Worm (Caenorhabditis elegans): Measurements from ENCODE around the gene idpp-6.

idpp-6 gene

DNA sequence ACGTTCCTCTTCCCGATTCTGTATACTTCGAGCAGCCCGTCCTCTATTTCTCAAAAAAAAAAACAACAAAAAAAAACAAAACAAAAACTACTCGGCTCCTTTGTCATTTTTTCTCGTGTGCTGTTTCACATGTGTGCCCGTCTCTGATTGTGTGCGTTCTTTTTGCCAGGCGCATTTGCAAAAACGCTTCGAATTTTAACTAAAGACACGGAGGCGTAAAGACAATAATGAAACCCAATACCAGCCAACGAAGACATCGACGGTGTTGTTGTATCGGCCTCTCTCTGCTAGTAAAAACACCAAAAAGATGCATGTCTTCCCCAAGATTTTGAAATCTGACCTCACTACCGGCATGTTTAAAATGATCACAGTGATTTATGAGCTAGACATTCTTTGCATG is 36.1 kb upstream of the idpp-6 start:
- TF ChIP-seq ham-2 (GFP tag; optimal IDR thresholded peaks at IDR 0.05) (no peak), unc-39 (tag; optimal IDR thresholded peaks at IDR 0.05) (no peak), lin-32 (GFP tag; optimal IDR thresholded peaks at IDR 0.05) (no peak), nhr-28 (tag; optimal IDR thresholded peaks at IDR 0.05) (no peak), mep-1 (tag; optimal IDR thresholded peaks at IDR 0.05) (no peak), unc-62 (GFP tag; optimal IDR thresholded peaks at IDR 0.05) (no peak), elt-1 (tag; optimal IDR thresholded peaks at IDR 0.05; ENCODE audit: borderline replicate concordance, insufficient read depth) (no peak), ceh-39 (tag; optimal IDR thresholded peaks at IDR 0.05) (no peak), hlh-1 (tag; optimal IDR thresholded peaks at IDR 0.05) (no peak), snpc-4 (tag; optimal IDR thresholded peaks at IDR 0.05) (no peak), ceh-43 (GFP tag; optimal IDR thresholded peaks at IDR 0.05) (no peak), nhr-76 (tag; optimal IDR thresholded peaks at IDR 0.05) (no peak), lin-13 (tag; optimal IDR thresholded peaks at IDR 0.05) (no peak), elt-3 (tag; optimal IDR thresholded peaks at IDR 0.05) (no peak), cnd-1 (tag; optimal IDR thresholded peaks at IDR 0.05) (no peak), unc-120 (tag; optimal IDR thresholded peaks at IDR 0.05; ENCODE audit: poor library complexity, severe bottlenecking) (no peak), mls-2 (tag; optimal IDR thresholded peaks at IDR 0.05) (no peak), sem-2 (GFP tag; optimal IDR thresholded peaks at IDR 0.05) (no peak)

DNA sequence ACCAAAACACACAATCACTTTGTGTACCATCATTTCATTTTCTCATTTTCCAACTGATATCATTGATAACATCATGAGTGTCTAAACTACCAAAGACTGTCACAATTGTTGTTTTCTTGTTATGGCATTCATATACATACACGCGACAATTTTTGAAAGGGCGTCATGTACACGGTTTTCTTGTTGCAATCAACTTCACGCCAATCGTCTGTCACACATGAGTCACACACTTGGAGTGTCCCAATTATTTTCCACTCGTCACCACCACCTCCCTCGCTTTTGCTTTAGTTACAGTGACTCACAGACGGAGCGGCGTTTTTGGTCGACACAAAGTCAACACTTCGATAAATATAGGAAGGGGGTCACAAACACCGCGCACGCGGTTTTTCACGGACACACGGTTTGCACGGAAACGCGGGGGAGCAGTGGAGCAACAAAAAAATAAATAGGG is 35.0 kb upstream of the idpp-6 start:
- TF ChIP-seq pha-4 (tag; optimal IDR thresholded peaks at IDR 0.05) (peak; percentile 26), snpc-4 (tag; optimal IDR thresholded peaks at IDR 0.05) (no peak)

DNA sequence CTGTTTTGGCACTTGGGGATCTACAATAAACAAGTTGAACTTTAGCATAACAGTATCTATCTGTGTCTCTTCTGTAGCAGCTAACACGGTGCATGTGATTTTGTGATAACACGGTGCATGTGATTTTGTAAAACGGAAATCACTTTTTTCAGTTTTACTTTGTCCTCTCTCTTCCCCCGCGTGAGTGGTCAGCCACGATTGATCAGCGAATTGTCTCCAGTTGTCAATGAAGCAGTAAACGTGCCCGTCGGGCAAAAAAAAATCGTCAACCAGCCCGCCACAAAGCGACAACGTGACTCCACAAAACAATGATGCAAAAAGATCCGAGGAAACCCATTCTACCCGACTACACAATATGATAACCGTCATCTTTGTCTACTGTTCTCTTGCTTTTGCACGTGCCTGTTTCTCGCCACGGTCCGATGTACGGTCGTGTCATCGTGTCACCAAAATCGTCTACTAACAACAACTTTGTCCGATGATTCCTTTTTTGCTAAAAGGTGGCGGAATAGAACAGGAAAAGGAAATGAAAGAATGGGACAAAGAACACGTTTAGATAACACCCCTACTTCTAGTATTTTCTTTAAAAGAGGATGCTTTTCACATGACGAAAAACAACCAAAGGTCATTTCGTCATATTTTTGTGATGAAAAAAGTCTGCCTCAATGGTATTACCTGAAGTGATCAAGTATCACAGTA is 33.7 kb upstream of the idpp-6 start:
- TF ChIP-seq nhr-76 (tag; optimal IDR thresholded peaks at IDR 0.05) (no peak), hlh-1 (tag; optimal IDR thresholded peaks at IDR 0.05) (no peak)

DNA sequence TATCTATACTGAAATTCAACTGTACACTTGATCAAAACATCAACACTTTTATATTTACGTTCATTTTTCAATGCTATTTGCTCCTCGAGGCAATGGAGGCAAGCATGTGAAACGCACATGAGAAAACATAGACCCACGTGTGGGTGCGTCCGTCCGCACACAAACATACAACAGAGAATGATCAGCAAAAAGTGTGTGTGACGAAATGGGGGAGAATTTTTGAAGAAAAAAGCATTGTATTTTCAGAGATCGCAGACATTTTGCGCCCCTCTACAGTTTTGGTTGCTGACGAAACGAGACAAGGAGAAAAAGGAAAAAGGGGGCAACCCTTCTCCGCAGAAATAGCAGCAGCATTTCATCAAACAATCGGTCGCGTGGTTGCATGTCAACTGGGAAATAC is 32.8 kb upstream of the idpp-6 start:
- TF ChIP-seq nhr-76 (tag; optimal IDR thresholded peaks at IDR 0.05) (no peak), ceh-83 (GFP tag; optimal IDR thresholded peaks at IDR 0.05) (no peak), pha-4 (tag; optimal IDR thresholded peaks at IDR 0.05) (peak; percentile 75), nhr-237 (tag; optimal IDR thresholded peaks at IDR 0.05) (peak; percentile 64), ham-2 (GFP tag; optimal IDR thresholded peaks at IDR 0.05) (peak; percentile 17)

DNA sequence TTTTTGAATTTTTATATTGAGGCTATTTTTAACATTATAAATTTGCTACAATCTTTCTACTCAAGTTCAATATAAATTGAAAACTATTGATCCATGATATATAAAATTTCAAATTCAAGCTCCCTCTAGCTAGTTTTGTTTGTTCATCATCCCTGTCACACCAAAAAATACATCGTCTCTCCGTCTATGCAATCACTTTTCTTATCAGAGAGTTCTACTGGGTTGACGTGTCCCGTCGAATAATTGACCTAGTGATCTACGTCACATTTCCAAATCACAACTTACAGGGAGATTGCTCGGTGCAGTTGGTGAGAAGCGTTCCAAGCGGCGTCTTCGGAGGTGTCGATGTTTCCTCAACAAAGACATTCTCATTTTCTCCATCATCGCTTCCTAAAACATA is 21.7 kb upstream of the idpp-6 start:
- TF ChIP-seq nhr-2 (tag; optimal IDR thresholded peaks at IDR 0.05) (no peak), ceh-83 (GFP tag; optimal IDR thresholded peaks at IDR 0.05) (no peak), ces-1 (GFP tag; optimal IDR thresholded peaks at IDR 0.05) (no peak), mls-2 (tag; optimal IDR thresholded peaks at IDR 0.05) (no peak), cnd-1 (tag; optimal IDR thresholded peaks at IDR 0.05) (no peak), nhr-28 (tag; optimal IDR thresholded peaks at IDR 0.05) (no peak), elt-3 (tag; optimal IDR thresholded peaks at IDR 0.05) (no peak), mep-1 (tag; optimal IDR thresholded peaks at IDR 0.05) (no peak), M03D4.4 (tag; optimal IDR thresholded peaks at IDR 0.05) (no peak), ztf-11 (tag; optimal IDR thresholded peaks at IDR 0.05) (no peak), tbx-8 (GFP tag; optimal IDR thresholded peaks at IDR 0.05) (no peak), blmp-1 (tag; optimal IDR thresholded peaks at IDR 0.05) (no peak)

DNA sequence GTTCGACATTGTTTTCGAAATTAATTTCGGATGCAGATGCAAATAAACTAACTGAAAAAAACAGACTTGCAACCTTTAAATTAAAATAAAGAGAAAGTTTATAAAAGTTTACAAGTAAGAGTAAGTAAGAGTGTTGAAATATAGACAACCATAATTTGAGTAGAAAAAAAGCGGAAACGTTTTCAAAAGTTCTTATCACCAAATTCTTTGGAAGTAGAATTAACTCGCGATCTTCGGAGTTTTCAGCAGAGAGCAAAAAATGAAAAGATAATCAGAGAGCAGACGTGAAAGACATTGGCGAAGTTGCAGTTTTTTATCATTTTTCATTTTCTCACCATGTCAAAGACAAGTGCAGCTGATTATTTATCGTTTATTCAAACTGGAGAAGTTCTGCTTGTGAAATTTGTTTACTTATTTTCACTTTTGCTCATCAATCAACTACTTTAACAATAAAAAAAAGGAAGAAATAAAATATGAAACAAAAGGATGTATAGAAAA is 21.2 kb upstream of the idpp-6 start, which contains the start of gene abts-4:
Gene abts-4, minus strand, starts transcription at position 51 of the 498 bp plus-strand sequence.
- no peak for TF ChIP-seq tbx-8 (GFP tag; optimal IDR thresholded peaks at IDR 0.05)
- TF ChIP-seq ceh-83 (GFP tag; optimal IDR thresholded peaks at IDR 0.05) = no peak
- TF ChIP-seq nhr-12 (tag; optimal IDR thresholded peaks at IDR 0.05) = no peak
- TF ChIP-seq ceh-39 (tag; optimal IDR thresholded peaks at IDR 0.05) = no peak
- TF ChIP-seq unc-62 (GFP tag; optimal IDR thresholded peaks at IDR 0.05) = no peak
- TF ChIP-seq nhr-237 (tag; optimal IDR thresholded peaks at IDR 0.05) = no peak
- TF ChIP-seq sptf-1 (tag; optimal IDR thresholded peaks at IDR 0.05) = no peak
- no peak for TF ChIP-seq pha-4 (tag; optimal IDR thresholded peaks at IDR 0.05)
- no peak for TF ChIP-seq cnd-1 (tag; optimal IDR thresholded peaks at IDR 0.05)
- TF ChIP-seq mab-5 (tag; optimal IDR thresholded peaks at IDR 0.05) = no peak
- TF ChIP-seq ceh-43 (GFP tag; optimal IDR thresholded peaks at IDR 0.05) = no peak
- no peak for TF ChIP-seq lsy-2 (tag; optimal IDR thresholded peaks at IDR 0.05)
- TF ChIP-seq blmp-1 (tag; optimal IDR thresholded peaks at IDR 0.05) = no peak
- TF ChIP-seq M03D4.4 (tag; optimal IDR thresholded peaks at IDR 0.05) = no peak
- no peak for TF ChIP-seq drap-1 (GFP tag; optimal IDR thresholded peaks at IDR 0.05)
- no peak for TF ChIP-seq ham-2 (GFP tag; optimal IDR thresholded peaks at IDR 0.05)
- no peak for TF ChIP-seq flh-1 (GFP tag; optimal IDR thresholded peaks at IDR 0.05)
- no peak for TF ChIP-seq nhr-28 (tag; optimal IDR thresholded peaks at IDR 0.05)
- TF ChIP-seq bed-3 (GFP tag; optimal IDR thresholded peaks at IDR 0.05) = no peak
